Fruit fly (Drosophila melanogaster): Measurements from ENCODE around the gene Dph4.

Gene Dph4

dm6 chr3R:5613114-5613443 lies 10.8 kb downstream of the Dph4 start, which contains the start of gene Atu (continued):
- TF ChIP-seq CG30403 (GFP tag; optimal IDR thresholded peaks at IDR 0.05): peak; percentile 54
- peak; percentile 31; the same call in 1 of the 2 replicates for TF ChIP-seq E2f2 (GFP tag; IDR thresholded peaks at IDR 0.05)
- TF ChIP-seq CG3281 (GFP tag; optimal IDR thresholded peaks at IDR 0.05): peak; percentile 2
- no peak for TF ChIP-seq fu2 (GFP tag; optimal IDR thresholded peaks at IDR 0.05)
- peak; percentile 84 for TF ChIP-seq CG6791 (GFP tag; IDR thresholded peaks at IDR 0.05; ENCODE audit: partially characterized antibody)
- TF ChIP-seq CG13287 (GFP tag; IDR thresholded peaks at IDR 0.05; ENCODE audit: partially characterized antibody): peak; percentile 93
- TF ChIP-seq lbe (GFP tag; optimal IDR thresholded peaks at IDR 0.05): peak; percentile 54
- TF ChIP-seq CG4424 (GFP tag; optimal IDR thresholded peaks at IDR 0.05): peak; percentile 17
- TF ChIP-seq CG15073 (GFP tag; optimal IDR thresholded peaks at IDR 0.05): no peak
- TF ChIP-seq Mrtf (GFP tag; IDR thresholded peaks at IDR 0.05): no peak
- TF ChIP-seq gce (GFP tag; IDR thresholded peaks at IDR 0.05): no peak
- TF ChIP-seq Max (GFP tag; optimal IDR thresholded peaks at IDR 0.05): peak; percentile 3
- TF ChIP-seq ewg (GFP tag; optimal IDR thresholded peaks at IDR 0.05): peak; percentile 3
- peak; percentile 13 for TF ChIP-seq CG1647 (GFP tag; optimal IDR thresholded peaks at IDR 0.05)
- no peak for TF ChIP-seq Atf-2 (GFP tag; optimal IDR thresholded peaks at IDR 0.05)
- no peak for TF ChIP-seq CG12071 (GFP tag; optimal IDR thresholded peaks at IDR 0.05)
- TF ChIP-seq unc-4 (GFP tag; IDR thresholded peaks at IDR 0.05; ENCODE audit: partially characterized antibody): peak; percentile 94
- TF ChIP-seq luna (GFP tag; optimal IDR thresholded peaks at IDR 0.05): no peak
- TF ChIP-seq NC2α (GFP tag; optimal IDR thresholded peaks at IDR 0.05): peak; percentile 2
- peak; percentile 31 for TF ChIP-seq twi (tag; optimal IDR thresholded peaks at IDR 0.05)
- TF ChIP-seq CG11398 (GFP tag; optimal IDR thresholded peaks at IDR 0.05): no peak
- no peak for TF ChIP-seq bcd (GFP tag; optimal IDR thresholded peaks at IDR 0.05)
- peak; percentile 35 for TF ChIP-seq CG13775 (GFP tag; optimal IDR thresholded peaks at IDR 0.05)
- TF ChIP-seq CG2120 (GFP tag; optimal IDR thresholded peaks at IDR 0.05): peak; percentile 72
- TF ChIP-seq emc (GFP tag; optimal IDR thresholded peaks at IDR 0.05): no peak
- TF ChIP-seq dimm (GFP tag; IDR thresholded peaks at IDR 0.05): no peak
- peak; percentile 69 for TF ChIP-seq CG9932 (GFP tag; IDR thresholded peaks at IDR 0.05)
- TF ChIP-seq CG8944 (GFP tag; optimal IDR thresholded peaks at IDR 0.05): no peak
- peak; percentile 10 for TF ChIP-seq Meics (GFP tag; optimal IDR thresholded peaks at IDR 0.05)
- no peak for TF ChIP-seq CG3163 (GFP tag; optimal IDR thresholded peaks at IDR 0.05)
- peak; percentile 42 for TF ChIP-seq Hr3 (GFP tag; optimal IDR thresholded peaks at IDR 0.05)
- peak; percentile 83 for TF ChIP-seq bbx (GFP tag; IDR thresholded peaks at IDR 0.05; ENCODE audit: partially characterized antibody)
- TF ChIP-seq C15 (GFP tag; IDR thresholded peaks at IDR 0.05): no peak
- TF ChIP-seq HmgD (GFP tag; optimal IDR thresholded peaks at IDR 0.05): peak; percentile 51
- TF ChIP-seq dmrt11E (tag; optimal IDR thresholded peaks at IDR 0.05): peak; percentile 15
- TF ChIP-seq CG7556 (GFP tag; optimal IDR thresholded peaks at IDR 0.05): no peak
- no peak for TF ChIP-seq CG1024 (GFP tag; IDR thresholded peaks at IDR 0.05)
- TF ChIP-seq stc (GFP tag; IDR thresholded peaks at IDR 0.05): no peak
- peak; percentile 54 for TF ChIP-seq shn (GFP tag; optimal IDR thresholded peaks at IDR 0.05)
- TF ChIP-seq Myb (GFP tag; optimal IDR thresholded peaks at IDR 0.05): peak; percentile 63
- TF ChIP-seq zen (tag; optimal IDR thresholded peaks at IDR 0.05): peak; percentile 26
- TF ChIP-seq CG18764 (GFP tag; optimal IDR thresholded peaks at IDR 0.05): peak; percentile 29
- TF ChIP-seq CG4820 (GFP tag; optimal IDR thresholded peaks at IDR 0.05): peak; percentile 61
- peak; percentile 38 for TF ChIP-seq Dp (GFP tag; optimal IDR thresholded peaks at IDR 0.05)
- TF ChIP-seq hbn (GFP tag; IDR thresholded peaks at IDR 0.05; ENCODE audit: partially characterized antibody): peak; percentile 89
- no peak for TF ChIP-seq CG6854 (GFP tag; optimal IDR thresholded peaks at IDR 0.05)
- TF ChIP-seq Doc3 (GFP tag; IDR thresholded peaks at IDR 0.05; ENCODE audit: partially characterized antibody): peak; percentile 92
- TF ChIP-seq jing (GFP tag; optimal IDR thresholded peaks at IDR 0.05): no peak
- peak; percentile 48 for TF ChIP-seq lilli (GFP tag; optimal IDR thresholded peaks at IDR 0.05)
- peak; percentile 28 for TF ChIP-seq CG15601 (tag; optimal IDR thresholded peaks at IDR 0.05)
- TF ChIP-seq CG1603 (tag; optimal IDR thresholded peaks at IDR 0.05): peak; percentile 68
- no peak for TF ChIP-seq HLHmδ (GFP tag; optimal IDR thresholded peaks at IDR 0.05)
